Fruit fly (Drosophila melanogaster) whole organism: ENCODE measurements around the gene CG13622.

Experiments
- CG8478 ChIP-seq: fragments of >200 bp; optimal IDR thresholded peaks from 2 replicates; lab custom pipeline; 2018; ENCODE audit warnings: inconsistent platforms
- Dll ChIP-seq: fragments of >200 bp; optimal IDR thresholded peaks from 2 replicates; lab custom pipeline; 2017
- EcR ChIP-seq, 2 experiments: fragments of >200 bp; optimal IDR thresholded peaks; 2 replicates each; lab custom pipeline; 2017; ENCODE audit warnings: missing biosample characterization in 2 of 2, missing genetic modification characterization in 2 of 2, missing genetic modification reagents in 2 of 2
- pan ChIP-seq: fragments of >200 bp; optimal IDR thresholded peaks from 2 replicates; lab custom pipeline; 2017
- psq ChIP-seq: fragments of >200 bp; optimal IDR thresholded peaks from 2 replicates; lab custom pipeline; 2017
- usp ChIP-seq: fragments of >200 bp; optimal IDR thresholded peaks from 2 replicates; lab custom pipeline; 2017; ENCODE audit warnings: missing biosample characterization, missing genetic modification characterization, mixed read lengths

Gene CG13622

dm6 chr3R:24543676-24544277, 20.3 kb upstream of the CG13622 start, which contains the start of gene Cftr:
Gene Cftr (minus strand): TSS chr3R:24543914.
- TF ChIP-seq usp (GFP tag; lab: Kevin White, UChicago) (no peak), CG8478 (no peak), Dll (lab: Kevin White, UChicago) (no peak), psq (lab: Kevin White, UChicago) (no peak), EcR (GFP tag; optimal IDR thresholded peaks at IDR 0.05; lab: Kevin White, UChicago) (no peak)

- TF ChIP-seq CG8478: no peak
- TF ChIP-seq usp (GFP tag; lab: Kevin White, UChicago): no peak
Measured at dm6 chr3R:24543033-24543675, 19.7 kb upstream of the CG13622 start.

- TF ChIP-seq Dll (lab: Kevin White, UChicago): no peak
- TF ChIP-seq pan: no peak
- TF ChIP-seq CG8478: no peak
- no peak for TF ChIP-seq psq (lab: Kevin White, UChicago)
- no peak for TF ChIP-seq EcR (GFP tag; optimal IDR thresholded peaks at IDR 0.05; lab: Kevin White, UChicago)
- TF ChIP-seq usp (GFP tag; lab: Kevin White, UChicago): no peak
Measured at dm6 chr3R:24530328-24530727, 6.8 kb upstream of the CG13622 start, which contains the start of the genes CG13623 and ana1. Gene CG13623 (minus strand): TSS chr3R:24530558. Gene ana1 (plus strand): TSS chr3R:24530576.

- TF ChIP-seq EcR (GFP tag; optimal IDR thresholded peaks at IDR 0.05; lab: Kevin White, UChicago) (no peak), usp (GFP tag; lab: Kevin White, UChicago) (no peak), Dll (lab: Kevin White, UChicago) (no peak), CG8478 (no peak), pan (no peak), psq (lab: Kevin White, UChicago) (no peak)
Measured at dm6 chr3R:24527845-24528244, 4.4 kb upstream of the CG13622 start, which contains the start of gene CG6607. Gene CG6607 (plus strand): TSS chr3R:24528047.

- TF ChIP-seq psq (lab: Kevin White, UChicago) (no peak), EcR (GFP tag; optimal IDR thresholded peaks at IDR 0.05; lab: Kevin White, UChicago) (no peak), pan (no peak), usp (GFP tag; lab: Kevin White, UChicago) (no peak), Dll (lab: Kevin White, UChicago) (no peak), CG8478 (no peak)
Measured at dm6 chr3R:24525983-24526661, 2.6 kb upstream of the CG13622 start.

- no peak for TF ChIP-seq CG8478
- TF ChIP-seq psq (lab: Kevin White, UChicago): no peak
- TF ChIP-seq pan: no peak
- no peak for TF ChIP-seq usp (GFP tag; lab: Kevin White, UChicago)
- no peak for TF ChIP-seq EcR (GFP tag; optimal IDR thresholded peaks at IDR 0.05; lab: Kevin White, UChicago)
Measured at dm6 chr3R:24524426-24524974, 1.0 kb upstream of the CG13622 start, which contains the start of gene Jhbp12. Gene Jhbp12 (plus strand): TSS chr3R:24524794.

dm6 chr3R:24521313-24521712, 2.2 kb downstream of the CG13622 start:
- TF ChIP-seq Dll (lab: Kevin White, UChicago) (no peak), psq (lab: Kevin White, UChicago) (no peak), EcR (GFP tag; optimal IDR thresholded peaks at IDR 0.05; lab: Kevin White, UChicago) (no peak), CG8478 (no peak), pan (no peak), usp (GFP tag; lab: Kevin White, UChicago) (no peak)

- TF ChIP-seq CG8478: no peak
- TF ChIP-seq psq (lab: Kevin White, UChicago): no peak
- TF ChIP-seq EcR (GFP tag; optimal IDR thresholded peaks at IDR 0.05; lab: Kevin White, UChicago): no peak
- no peak for TF ChIP-seq Dll (lab: Kevin White, UChicago)
- TF ChIP-seq pan: no peak
- no peak for TF ChIP-seq usp (GFP tag; lab: Kevin White, UChicago)
Measured at dm6 chr3R:24518150-24518580, 5.3 kb downstream of the CG13622 start, which contains the start of gene Pp1alpha-96A. Gene Pp1alpha-96A (plus strand): TSS chr3R:24518270.

dm6 chr3R:24514652-24515328, 8.7 kb downstream of the CG13622 start, which contains the start of the genes nAChRbeta2 and DZIP1:
Gene nAChRbeta2 (minus strand): TSS chr3R:24515106.
Gene DZIP1 (plus strand): TSS chr3R:24515278.
- TF ChIP-seq pan (no peak), psq (lab: Kevin White, UChicago) (no peak), CG8478 (no peak), Dll (lab: Kevin White, UChicago) (no peak), EcR (GFP tag; optimal IDR thresholded peaks at IDR 0.05; lab: Kevin White, UChicago) (no peak), usp (GFP tag; lab: Kevin White, UChicago) (no peak)

- no peak for TF ChIP-seq pan
- TF ChIP-seq CG8478: no peak
- TF ChIP-seq EcR (GFP tag; optimal IDR thresholded peaks at IDR 0.05; lab: Kevin White, UChicago): no peak
- no peak for TF ChIP-seq psq (lab: Kevin White, UChicago)
- TF ChIP-seq Dll (lab: Kevin White, UChicago): no peak
Measured at dm6 chr3R:24503627-24504026, 19.9 kb downstream of the CG13622 start.

dm6 chr3R:24496084-24496483, 27.4 kb downstream of the CG13622 start:
- no peak for TF ChIP-seq usp (GFP tag; lab: Kevin White, UChicago)
- TF ChIP-seq CG8478: no peak
- no peak for TF ChIP-seq Dll (lab: Kevin White, UChicago)
- TF ChIP-seq EcR (GFP tag; optimal IDR thresholded peaks at IDR 0.05; lab: Kevin White, UChicago): no peak
- no peak for TF ChIP-seq pan
